Fruit fly (Drosophila melanogaster) whole organism, adult: ENCODE results near the gene Septin2.

Experiments
- CG11617 ChIP-seq: fragments of 200-800 bp; sonication (Bioruptor generic); optimal IDR thresholded peaks from 2 replicates; lab custom pipeline; 2017; ENCODE audit warnings: mild to moderate bottlenecking, missing biosample characterization, missing genetic modification reagents, missing genetic modification characterization
- CG12768 ChIP-seq: fragments of 200-800 bp; sonication (Bioruptor generic); optimal IDR thresholded peaks from 2 replicates; lab custom pipeline; 2017; ENCODE audit warnings: missing biosample characterization, missing genetic modification characterization, mild to moderate bottlenecking, moderate library complexity, missing genetic modification reagents
- CG14711 ChIP-seq: fragments of 200-800 bp; sonication (Bioruptor generic); optimal IDR thresholded peaks from 2 replicates; lab custom pipeline; 2018; ENCODE audit warnings: missing biosample characterization, mild to moderate bottlenecking, missing genetic modification characterization, moderate library complexity
- CG33017 ChIP-seq: fragments of 200-800 bp; sonication (Bioruptor generic); optimal IDR thresholded peaks from 2 replicates; lab custom pipeline; 2018; ENCODE audit warnings: missing biosample characterization, mild to moderate bottlenecking, missing genetic modification characterization, moderate library complexity
- CG5204 ChIP-seq: fragments of 200-800 bp; sonication (Bioruptor generic); optimal IDR thresholded peaks from 2 replicates; lab custom pipeline; 2016; ENCODE audit warnings: missing biosample characterization, missing genetic modification characterization
- CG7045 ChIP-seq: fragments of 200-800 bp; sonication (Bioruptor generic); optimal IDR thresholded peaks from 2 replicates; lab custom pipeline; 2017; ENCODE audit warnings: missing biosample characterization, mild to moderate bottlenecking, missing genetic modification characterization
- Crg-1 ChIP-seq: fragments of 200-800 bp; sonication (Bioruptor generic); optimal IDR thresholded peaks from 2 replicates; lab custom pipeline; 2016; ENCODE audit warnings: missing biosample characterization, missing genetic modification characterization
- Hr96 ChIP-seq: fragments of 200-800 bp; sonication (Bioruptor generic); optimal IDR thresholded peaks from 2 replicates; lab custom pipeline; 2016; ENCODE audit warnings: missing biosample characterization, missing genetic modification characterization
- Mnt ChIP-seq: fragments of 200-800 bp; sonication (Bioruptor generic); optimal IDR thresholded peaks from 2 replicates; lab custom pipeline; 2016; ENCODE audit warnings: missing biosample characterization, mild to moderate bottlenecking, missing genetic modification characterization
- bab1 ChIP-seq: fragments of 200-800 bp; sonication (Bioruptor generic); optimal IDR thresholded peaks from 3 replicates; lab custom pipeline; 2019; ENCODE audit warnings: missing biosample characterization, mild to moderate bottlenecking, missing genetic modification characterization, moderate library complexity
- toe ChIP-seq: fragments of 200-800 bp; sonication (Bioruptor generic); optimal IDR thresholded peaks from 2 replicates; lab custom pipeline; 2016; ENCODE audit warnings: missing biosample characterization, missing genetic modification characterization

DNA sequence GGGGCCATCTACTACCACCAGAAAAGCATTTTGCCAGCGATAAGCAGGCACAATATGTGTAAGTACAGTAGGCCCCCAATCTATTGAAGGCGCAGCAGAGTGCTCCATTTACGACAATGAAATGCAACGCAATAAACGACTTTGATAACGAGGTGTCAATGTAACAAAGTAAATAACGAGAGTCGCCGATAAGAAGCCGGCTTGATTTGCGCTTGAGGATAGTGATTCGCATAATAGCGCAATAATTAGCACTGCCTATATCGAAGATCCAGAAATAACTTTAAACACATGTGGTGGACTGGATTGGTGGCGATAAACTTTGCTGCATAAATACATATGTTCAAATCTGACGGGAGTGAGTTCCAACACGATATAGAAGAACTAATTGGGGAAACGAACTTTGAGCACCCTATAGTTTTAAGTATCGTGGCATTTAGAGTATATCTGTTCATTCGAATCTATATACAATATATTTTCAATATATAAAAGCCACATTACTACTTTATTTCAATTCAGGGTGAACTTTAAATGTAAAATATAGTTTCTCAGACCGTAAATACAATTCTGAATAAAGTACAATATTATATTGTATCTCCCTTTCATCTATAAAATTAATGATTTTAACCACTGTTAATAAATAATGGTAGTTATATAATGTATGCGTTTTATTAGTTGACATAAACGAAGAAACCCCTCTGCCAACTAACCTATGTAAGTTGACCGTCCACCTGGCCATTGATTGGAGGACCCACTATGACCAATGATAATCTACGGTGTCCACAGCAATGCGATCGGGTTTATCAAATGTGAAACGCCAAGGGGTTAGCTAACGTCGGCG, 38.9 kb downstream of the Septin2 start:
- peak; percentile 60 for TF ChIP-seq CG33017 (tag; lab: Kevin White, UChicago)
- TF ChIP-seq Mnt (GFP tag; lab: Kevin White, UChicago) = peak; percentile 71
- peak; percentile 36 for TF ChIP-seq toe (GFP tag; lab: Kevin White, UChicago)
- TF ChIP-seq Crg-1 = no peak
- no peak for TF ChIP-seq Hr96 (GFP tag; lab: Kevin White, UChicago)
- no peak for TF ChIP-seq CG5204 (GFP tag; lab: Kevin White, UChicago)
- TF ChIP-seq bab1 (GFP tag; lab: Kevin White, UChicago) = no peak
- peak; percentile 60 for TF ChIP-seq CG7045 (GFP tag; lab: Kevin White, UChicago)
- no peak for TF ChIP-seq CG14711 (tag; lab: Kevin White, UChicago)
- no peak for TF ChIP-seq CG11617
- TF ChIP-seq CG12768 (GFP tag; lab: Kevin White, UChicago) = peak; percentile 63
